Worm (Caenorhabditis elegans) whole organism, L3 larva: Measurements from ENCODE around the gene F54C9.11.
A peak's percentile ranks its signal among the peaks of the same experiment; 100 is the strongest.

Experiments
- ZK546.5 ChIP-seq: sonication (generic microtip); optimal IDR thresholded peaks from 2 replicates; lab custom pipeline; 2017; ENCODE audit warnings: missing biosample characterization, missing genetic modification characterization
- aly-2 ChIP-seq: fragments of 150-350 bp; optimal IDR thresholded peaks from 2 replicates; lab custom pipeline; 2014; ENCODE audit warnings: missing biosample characterization, missing genetic modification characterization
- ama-1 ChIP-seq: fragments of 150-350 bp; optimal IDR thresholded peaks from 2 replicates; lab custom pipeline; 2018
- ceh-28 ChIP-seq: fragments of 150-350 bp; optimal IDR thresholded peaks from 2 replicates; lab custom pipeline; 2014; ENCODE audit warnings: missing biosample characterization, missing genetic modification reagents, missing genetic modification characterization
- ceh-82 ChIP-seq: fragments of 150-350 bp; optimal IDR thresholded peaks from 2 replicates; lab custom pipeline; 2014; ENCODE audit warnings: missing biosample characterization, missing genetic modification characterization
- egl-27 ChIP-seq: sonication (generic microtip); optimal IDR thresholded peaks from 4 replicates; lab custom pipeline; 2017; ENCODE audit warnings: missing biosample characterization, missing genetic modification reagents, missing genetic modification characterization
- egl-5 ChIP-seq: fragments of 150-350 bp; optimal IDR thresholded peaks from 2 replicates; lab custom pipeline; 2017; ENCODE audit warnings: missing biosample characterization, missing genetic modification reagents, missing genetic modification characterization, inconsistent platforms
- elt-1 ChIP-seq: fragments of 150-350 bp; optimal IDR thresholded peaks from 2 replicates; lab custom pipeline; 2014; ENCODE audit warnings: missing biosample characterization, missing genetic modification characterization
- elt-2 ChIP-seq: sonication (generic microtip); optimal IDR thresholded peaks from 2 replicates; lab custom pipeline; 2016; ENCODE audit warnings: missing genetic modification reagents, mild to moderate bottlenecking, missing genetic modification characterization, missing compliant biosample characterization
- elt-3 ChIP-seq, 3 experiments: fragments of 150-350 bp in 1 of 3; sonication (generic microtip) in 2 of 3; optimal IDR thresholded peaks; 2 replicates in 2 of 3; 4 replicates in 1 of 3; lab custom pipeline; 2014 to 2017; ENCODE audit warnings: missing biosample characterization in 3 of 3, missing genetic modification characterization in 3 of 3
- eor-1 ChIP-seq, 2 experiments: fragments of 150-350 bp; optimal IDR thresholded peaks; 2 replicates each; lab custom pipeline; 2014 to 2018; ENCODE audit warnings: missing biosample characterization in 2 of 2, missing genetic modification characterization in 2 of 2
- fkh-10 ChIP-seq: sonication (generic microtip); optimal IDR thresholded peaks from 2 replicates; lab custom pipeline; 2017; ENCODE audit warnings: missing biosample characterization, missing genetic modification reagents, missing genetic modification characterization
- fos-1 ChIP-seq: fragments of 150-350 bp; optimal IDR thresholded peaks from 2 replicates; lab custom pipeline; 2014; ENCODE audit warnings: missing biosample characterization, missing genetic modification characterization
- jun-1 ChIP-seq: fragments of 150-350 bp; optimal IDR thresholded peaks from 2 replicates; lab custom pipeline; 2014; ENCODE audit warnings: missing biosample characterization, missing genetic modification reagents, missing genetic modification characterization
- lin-15B ChIP-seq: fragments of 150-350 bp; optimal IDR thresholded peaks from 2 replicates; lab custom pipeline; 2014; ENCODE audit warnings: missing biosample characterization, missing genetic modification characterization
- lin-39 ChIP-seq: fragments of 150-350 bp; optimal IDR thresholded peaks from 2 replicates; lab custom pipeline; 2018; ENCODE audit warnings: missing biosample characterization, missing genetic modification reagents, missing genetic modification characterization
- lsy-12 ChIP-seq: sonication (generic microtip); optimal IDR thresholded peaks from 2 replicates; lab custom pipeline; 2016; ENCODE audit warnings: mild to moderate bottlenecking, missing genetic modification characterization, missing compliant biosample characterization
- mdl-1 ChIP-seq: fragments of 150-350 bp; optimal IDR thresholded peaks from 2 replicates; lab custom pipeline; 2014; ENCODE audit warnings: missing biosample characterization, missing genetic modification characterization
- mml-1 ChIP-seq: fragments of 150-350 bp; sonication (generic microtip); optimal IDR thresholded peaks from 3 replicates; lab custom pipeline; 2014; ENCODE audit warnings: missing biosample characterization, missing genetic modification characterization
- nfya-1 ChIP-seq: sonication (generic microtip); optimal IDR thresholded peaks from 2 replicates; lab custom pipeline; 2017; ENCODE audit warnings: missing genetic modification characterization, mild to moderate bottlenecking, missing compliant biosample characterization, antibody characterized with exemption, moderate library complexity; ENCODE audit not compliant: insufficient read depth
- nhr-11 ChIP-seq: fragments of 150-350 bp; optimal IDR thresholded peaks from 2 replicates; lab custom pipeline; 2014; ENCODE audit warnings: missing biosample characterization, missing genetic modification characterization
- nhr-12 ChIP-seq: fragments of 150-350 bp; optimal IDR thresholded peaks from 2 replicates; lab custom pipeline; 2014; ENCODE audit warnings: missing biosample characterization, missing genetic modification characterization
- nhr-23 ChIP-seq: fragments of 150-350 bp; optimal IDR thresholded peaks from 2 replicates; lab custom pipeline; 2014; ENCODE audit warnings: missing biosample characterization, missing genetic modification reagents, missing genetic modification characterization
- nhr-237 ChIP-seq: fragments of 150-350 bp; optimal IDR thresholded peaks from 2 replicates; lab custom pipeline; 2014; ENCODE audit warnings: missing biosample characterization, missing genetic modification characterization
- nhr-25 ChIP-seq: sonication (generic microtip); optimal IDR thresholded peaks from 2 replicates; lab custom pipeline; 2017; ENCODE audit warnings: missing biosample characterization, missing genetic modification characterization
- nhr-28 ChIP-seq: fragments of 150-350 bp; optimal IDR thresholded peaks from 2 replicates; lab custom pipeline; 2014; ENCODE audit warnings: missing biosample characterization, missing genetic modification characterization
- nhr-67 ChIP-seq: fragments of 150-350 bp; optimal IDR thresholded peaks from 2 replicates; lab custom pipeline; 2014; ENCODE audit warnings: missing biosample characterization, missing genetic modification characterization
- nhr-76 ChIP-seq: fragments of 150-350 bp; sonication (generic microtip); optimal IDR thresholded peaks from 5 replicates; lab custom pipeline; 2014; ENCODE audit warnings: missing biosample characterization, missing genetic modification characterization
- nhr-77 ChIP-seq: fragments of 150-350 bp; optimal IDR thresholded peaks from 2 replicates; lab custom pipeline; 2014; ENCODE audit warnings: missing biosample characterization, missing genetic modification characterization
- pha-4 ChIP-seq: fragments of 150-350 bp; optimal IDR thresholded peaks from 2 replicates; lab custom pipeline; 2014; ENCODE audit warnings: missing biosample characterization, missing genetic modification reagents, missing genetic modification characterization
- pqm-1 ChIP-seq: fragments of 150-350 bp; optimal IDR thresholded peaks from 2 replicates; lab custom pipeline; 2017; ENCODE audit warnings: missing biosample characterization, missing genetic modification characterization, inconsistent platforms
- sea-2 ChIP-seq: fragments of 150-350 bp; sonication (generic microtip); optimal IDR thresholded peaks from 4 replicates; lab custom pipeline; 2014; ENCODE audit warnings: missing biosample characterization, missing genetic modification reagents, missing genetic modification characterization
- skn-1 ChIP-seq: fragments of 150-350 bp; optimal IDR thresholded peaks from 2 replicates; lab custom pipeline; 2014; ENCODE audit warnings: missing biosample characterization, missing genetic modification characterization
- snpc-4 ChIP-seq: fragments of 150-350 bp; optimal IDR thresholded peaks from 2 replicates; lab custom pipeline; 2014; ENCODE audit warnings: missing biosample characterization, missing genetic modification characterization
- tbx-2 ChIP-seq: sonication (generic microtip); optimal IDR thresholded peaks from 2 replicates; lab custom pipeline; 2016; ENCODE audit warnings: mild to moderate bottlenecking, missing genetic modification characterization, missing compliant biosample characterization
- unc-62 ChIP-seq: fragments of 150-350 bp; sonication (generic microtip); optimal IDR thresholded peaks from 4 replicates; lab custom pipeline; 2014; ENCODE audit warnings: missing biosample characterization, missing genetic modification reagents, missing genetic modification characterization
- zag-1 ChIP-seq: fragments of 150-350 bp; optimal IDR thresholded peaks from 2 replicates; lab custom pipeline; 2014; ENCODE audit warnings: missing biosample characterization, missing genetic modification characterization
- ztf-11 ChIP-seq: fragments of 150-350 bp; optimal IDR thresholded peaks from 2 replicates; lab custom pipeline; 2014; ENCODE audit warnings: missing biosample characterization, missing genetic modification characterization
- ztf-4 ChIP-seq: fragments of 150-350 bp; optimal IDR thresholded peaks from 2 replicates; lab custom pipeline; 2014; ENCODE audit warnings: missing biosample characterization, missing genetic modification characterization

Gene F54C9.11

ce11 chrII:8568234-8568969 lies 16.5 kb downstream of the F54C9.11 start:
- TF ChIP-seq lin-39 (tag; lab: Kevin White, UChicago) (no peak), jun-1 (tag; lab: Kevin White, UChicago) (no peak), mdl-1 (tag; lab: Kevin White, UChicago) (no peak), lin-15B (no peak), pha-4 (tag; lab: Kevin White, UChicago) (no peak), unc-62 (GFP tag; lab: Kevin White, UChicago) (no peak)

ce11 chrII:8566806-8567266 lies 18.1 kb downstream of the F54C9.11 start, which contains the start of gene F54C9.3:
F54C9.3 (minus strand) TSS chrII:8566856.
- TF ChIP-seq pha-4 (tag; lab: Kevin White, UChicago) (peak; percentile 80), eor-1 (tag; optimal IDR thresholded peaks at IDR 0.05; lab: Kevin White, UChicago) (no peak), pqm-1 (peak; percentile 98), egl-5 (tag; lab: Kevin White, UChicago) (no peak), nhr-23 (no peak), skn-1 (no peak), ztf-11 (no peak), elt-2 (tag; lab: Kevin White, UChicago) (peak; percentile 95), nhr-12 (tag; lab: Kevin White, UChicago) (no peak), tbx-2 (tag; lab: Kevin White, UChicago) (no peak), aly-2 (no peak), jun-1 (tag; lab: Kevin White, UChicago) (peak; percentile 55), nhr-77 (tag; lab: Kevin White, UChicago) (no peak)

- no peak for TF ChIP-seq sea-2
- no peak for TF ChIP-seq nhr-67 (tag; lab: Kevin White, UChicago)
- peak; percentile 25 for TF ChIP-seq elt-2 (tag; lab: Kevin White, UChicago)
- peak; percentile 45 for TF ChIP-seq pqm-1
- peak; percentile 1 for TF ChIP-seq ceh-28
- TF ChIP-seq nhr-11, result no peak
- no peak for TF ChIP-seq lin-39 (tag; lab: Kevin White, UChicago)
- peak; percentile 51 for TF ChIP-seq lin-15B
- no peak for TF ChIP-seq nhr-28 (tag; lab: Kevin White, UChicago)
- no peak for TF ChIP-seq aly-2
- peak; percentile 52 for TF ChIP-seq pha-4 (tag; lab: Kevin White, UChicago)
- peak; percentile 55 for TF ChIP-seq nfya-1 (tag; lab: Kevin White, UChicago)
- TF ChIP-seq zag-1 (tag; lab: Kevin White, UChicago), result no peak
Observed at ce11 chrII:8566039-8566438, 18.8 kb downstream of the F54C9.11 start, which contains the start of gene stc-1. stc-1 (minus strand) TSS chrII:8566139.

DNA sequence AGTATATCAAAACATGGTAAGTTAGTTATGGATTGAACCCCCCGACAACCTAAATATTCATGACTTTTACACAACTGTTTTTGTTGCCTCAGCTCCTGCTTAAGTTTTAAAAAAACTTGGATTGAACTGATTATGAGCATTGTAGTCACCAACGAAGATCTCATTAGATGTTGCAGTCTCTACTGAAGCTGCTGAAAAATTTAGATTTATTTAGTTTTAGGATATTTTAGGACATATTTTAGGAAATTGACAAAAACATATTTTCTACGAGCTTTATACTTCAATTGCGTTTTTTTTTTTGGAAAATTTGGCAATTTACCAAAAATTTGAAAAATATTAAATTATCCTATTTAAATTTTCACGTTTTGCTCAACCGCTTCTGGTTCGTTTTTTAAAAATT lies 22.9 kb downstream of the F54C9.11 start, which contains the start of gene F54C9.14:
Gene F54C9.14 (plus strand): TSS at position 301 of the 400 bp plus-strand sequence.
- TF ChIP-seq ceh-82 (no peak), elt-2 (tag; lab: Kevin White, UChicago) (no peak), aly-2 (no peak), pqm-1 (no peak), nhr-67 (tag; lab: Kevin White, UChicago) (no peak), sea-2 (no peak), egl-5 (tag; lab: Kevin White, UChicago) (no peak), nhr-237 (tag; lab: Kevin White, UChicago) (no peak), jun-1 (tag; lab: Kevin White, UChicago) (no peak), fkh-10 (GFP tag; lab: Kevin White, UChicago) (no peak)

DNA sequence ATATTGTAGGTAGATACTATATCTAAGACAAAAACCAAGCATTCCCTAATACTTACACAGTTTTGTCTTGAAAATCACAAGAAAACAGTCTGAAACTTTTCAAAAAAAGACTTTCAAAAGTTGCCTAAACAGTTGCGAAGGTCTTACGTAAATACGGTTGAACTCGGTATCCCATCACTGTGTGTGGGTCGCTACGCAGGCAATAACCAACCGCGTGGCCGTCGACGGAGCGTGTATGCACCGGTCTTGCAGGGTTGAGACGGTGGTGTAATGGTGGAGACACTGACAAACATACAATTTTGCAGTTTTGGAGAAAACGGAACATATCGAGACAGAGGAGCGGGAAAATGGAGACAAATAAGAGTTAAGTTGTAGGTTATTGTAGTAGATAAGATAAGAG lies 23.7 kb downstream of the F54C9.11 start, which contains the start of gene iff-2:
Gene iff-2 (minus strand): TSS at position 141 of the 400 bp plus-strand sequence.
- peak; percentile 88 for TF ChIP-seq ztf-4 (tag; lab: Kevin White, UChicago)
- no peak for TF ChIP-seq mml-1 (tag; lab: Kevin White, UChicago)
- peak; percentile 100 for TF ChIP-seq nhr-23
- TF ChIP-seq lin-39 (tag; lab: Kevin White, UChicago), result peak; percentile 100
- peak; percentile 53 for TF ChIP-seq aly-2
- peak; percentile 92 for TF ChIP-seq elt-1 (tag; lab: Kevin White, UChicago)
- TF ChIP-seq jun-1 (tag; lab: Kevin White, UChicago), result peak; percentile 99
- TF ChIP-seq nhr-28 (tag; lab: Kevin White, UChicago), result peak; percentile 77
- TF ChIP-seq fos-1 (tag; lab: Kevin White, UChicago), result peak; percentile 96
- TF ChIP-seq ceh-28, result peak; percentile 94
- peak; percentile 96 for TF ChIP-seq unc-62 (GFP tag; lab: Kevin White, UChicago)
- TF ChIP-seq snpc-4 (tag; lab: Kevin White, UChicago), result peak; percentile 95
- TF ChIP-seq nfya-1 (tag; lab: Kevin White, UChicago), result peak; percentile 99
- peak; percentile 85 for TF ChIP-seq nhr-76 (tag; lab: Kevin White, UChicago)
- peak; percentile 95 for TF ChIP-seq ama-1 (lab: Kevin White, UChicago)
- TF ChIP-seq egl-27 (tag; lab: Kevin White, UChicago), result peak; percentile 97
- peak; percentile 100 for TF ChIP-seq nhr-25 (tag; lab: Kevin White, UChicago)
- peak; percentile 60 to 99 (median 98) for TF ChIP-seq elt-3 (tag; optimal IDR thresholded peaks at IDR 0.05; lab: Kevin White, UChicago)
- TF ChIP-seq ztf-11, result peak; percentile 22
- TF ChIP-seq mdl-1 (tag; lab: Kevin White, UChicago), result peak; percentile 92
- no peak for TF ChIP-seq nhr-237 (tag; lab: Kevin White, UChicago)
- peak; percentile 99 for TF ChIP-seq fkh-10 (GFP tag; lab: Kevin White, UChicago)
- TF ChIP-seq lin-15B, result peak; percentile 100
- peak in 1 of 2 experiments; percentile 82 for TF ChIP-seq eor-1 (tag; optimal IDR thresholded peaks at IDR 0.05; lab: Kevin White, UChicago)
- no peak for TF ChIP-seq nhr-12 (tag; lab: Kevin White, UChicago)
- TF ChIP-seq skn-1, result peak; percentile 96
- peak; percentile 83 for TF ChIP-seq ZK546.5 (tag; lab: Kevin White, UChicago)
- TF ChIP-seq ceh-82, result peak; percentile 93
- peak; percentile 94 for TF ChIP-seq nhr-77 (tag; lab: Kevin White, UChicago)
- TF ChIP-seq egl-5 (tag; lab: Kevin White, UChicago), result peak; percentile 99
- TF ChIP-seq lsy-12, result peak; percentile 99
